Worm (Caenorhabditis elegans) whole organism, early embryonic: ENCODE measurements around the gene ifo-1.

Experiments
- B0310.2 ChIP-seq: sonication (generic microtip); optimal IDR thresholded peaks from 2 replicates; lab custom pipeline; 2016; ENCODE audit warnings: mild to moderate bottlenecking, missing genetic modification characterization, missing compliant biosample characterization
- F13C5.2 ChIP-seq: sonication (generic microtip); optimal IDR thresholded peaks from 2 replicates; lab custom pipeline; 2017; ENCODE audit warnings: mild to moderate bottlenecking, missing genetic modification characterization, inconsistent platforms, missing compliant biosample characterization
- aly-1 ChIP-seq: sonication (generic microtip); optimal IDR thresholded peaks from 2 replicates; lab custom pipeline; 2016; ENCODE audit warnings: missing genetic modification characterization, missing compliant biosample characterization
- ama-1 ChIP-seq: fragments of 150-350 bp; optimal IDR thresholded peaks from 2 replicates; lab custom pipeline; 2014
- ceh-13 ChIP-seq: fragments of 200-800 bp; sonication (Bioruptor generic); optimal IDR thresholded peaks from 2 replicates; lab custom pipeline; 2018; ENCODE audit warnings: mild to moderate bottlenecking, missing genetic modification characterization, missing compliant biosample characterization
- ceh-36 ChIP-seq: sonication (generic microtip); optimal IDR thresholded peaks from 2 replicates; lab custom pipeline; 2016; ENCODE audit warnings: missing genetic modification characterization, inconsistent platforms, missing compliant biosample characterization
- ets-7 ChIP-seq: sonication (generic microtip); optimal IDR thresholded peaks from 2 replicates; lab custom pipeline; 2016; ENCODE audit warnings: missing genotype, missing genetic modification characterization, missing compliant biosample characterization
- hmbx-1 ChIP-seq: sonication (generic microtip); optimal IDR thresholded peaks from 2 replicates; lab custom pipeline; 2016; ENCODE audit warnings: mild to moderate bottlenecking, missing genetic modification characterization, missing compliant biosample characterization
- hmg-4 ChIP-seq: fragments of 200-800 bp; sonication (Bioruptor generic); optimal IDR thresholded peaks from 2 replicates; lab custom pipeline; 2018; ENCODE audit warnings: mild to moderate bottlenecking, missing genetic modification characterization, missing compliant biosample characterization
- pes-1 ChIP-seq: fragments of 200-800 bp; sonication (Bioruptor generic); IDR thresholded peaks from 2 replicates; pipeline ENCODE4 v1.3.6; 2022; ENCODE audit warnings: missing genetic modification reagents, missing genetic modification characterization, missing compliant biosample characterization
- tbx-11 ChIP-seq: fragments of 200-800 bp; sonication (Bioruptor generic); IDR thresholded peaks from 2 replicates; pipeline ENCODE4 v1.3.6; 2022; ENCODE audit warnings: missing genetic modification characterization, missing compliant biosample characterization
- tra-4 ChIP-seq: sonication (generic microtip); optimal IDR thresholded peaks from 2 replicates; lab custom pipeline; 2017; ENCODE audit warnings: missing genetic modification characterization, missing compliant biosample characterization

ce11 chrIV:7342144-7342543, 15.7 kb upstream of the ifo-1 start:
- TF ChIP-seq ama-1 (no peak), ceh-13 (GFP tag; lab: Kevin White, UChicago) (no peak), aly-1 (no peak), tbx-11 (GFP tag; lab: Robert Waterston, UW) (no peak), F13C5.2 (tag; lab: Kevin White, UChicago) (no peak), pes-1 (GFP tag; lab: Robert Waterston, UW) (no peak), hmbx-1 (tag; lab: Kevin White, UChicago) (no peak), hmg-4 (GFP tag; lab: Kevin White, UChicago) (no peak), ets-7 (tag; lab: Kevin White, UChicago) (no peak), ceh-36 (tag; lab: Kevin White, UChicago) (no peak), tra-4 (tag; lab: Kevin White, UChicago) (no peak), B0310.2 (no peak)
